Worm (Caenorhabditis elegans): Measurements from ENCODE around the gene F02C12.3.

ce11 chrX:13353530-13353929 is 43.2 kb upstream of the F02C12.3 start:
- TF ChIP-seq fos-1 (tag; optimal IDR thresholded peaks at IDR 0.05) (peak; percentile 79), elt-1 (tag; optimal IDR thresholded peaks at IDR 0.05) (no peak), unc-62 (GFP tag; optimal IDR thresholded peaks at IDR 0.05) (no peak), nhr-77 (tag; optimal IDR thresholded peaks at IDR 0.05) (no peak), ama-1 (optimal IDR thresholded peaks at IDR 0.05) (no peak), nhr-6 (tag; optimal IDR thresholded peaks at IDR 0.05) (peak; percentile 77), C34F6.9 (tag; optimal IDR thresholded peaks at IDR 0.05) (peak; percentile 41), nhr-12 (tag; optimal IDR thresholded peaks at IDR 0.05) (no peak), snpc-4 (tag; optimal IDR thresholded peaks at IDR 0.05) (no peak), peb-1 (tag; optimal IDR thresholded peaks at IDR 0.05) (no peak), sma-9 (GFP tag; optimal IDR thresholded peaks at IDR 0.05) (peak; percentile 98), sma-9 (tag; optimal IDR thresholded peaks at IDR 0.05) (no peak)

Measured in whole organism, L2 larva.